Fruit fly (Drosophila melanogaster) whole organism, embryonic: Measurements from ENCODE around the gene alphaCOP.

ENCODE experiments used
- CG10543 ChIP-seq: fragments of 200-800 bp; sonication (Bioruptor generic); optimal IDR thresholded peaks from 3 replicates; lab custom pipeline; 2017; ENCODE audit warnings: missing biosample characterization, mild to moderate bottlenecking, missing genetic modification characterization, moderate library complexity
- CG11504 ChIP-seq: fragments of 200-800 bp; sonication (Bioruptor generic); optimal IDR thresholded peaks from 3 replicates; lab custom pipeline; 2019; ENCODE audit warnings: missing biosample characterization, mild to moderate bottlenecking, missing genetic modification characterization, moderate library complexity
- CG12104 ChIP-seq: fragments of 200-800 bp; sonication (Bioruptor generic); optimal IDR thresholded peaks from 3 replicates; lab custom pipeline; 2016; ENCODE audit warnings: missing biosample characterization, missing genetic modification characterization
- CG12659 ChIP-seq: fragments of 200-800 bp; sonication (Bioruptor generic); optimal IDR thresholded peaks from 3 replicates; lab custom pipeline; 2017; ENCODE audit warnings: mild to moderate bottlenecking, missing biosample characterization, missing genetic modification reagents, missing genetic modification characterization
- CG12744 ChIP-seq: fragments of 200-800 bp; sonication (Bioruptor generic); optimal IDR thresholded peaks from 2 replicates; lab custom pipeline; 2016; ENCODE audit warnings: missing biosample characterization, missing genetic modification characterization
- CG13296 ChIP-seq: fragments of 200-800 bp; sonication (Bioruptor generic); optimal IDR thresholded peaks from 3 replicates; lab custom pipeline; 2018; ENCODE audit warnings: missing biosample characterization, mild to moderate bottlenecking, missing genetic modification characterization
- CG14667 ChIP-seq: fragments of 200-800 bp; sonication (Bioruptor generic); IDR thresholded peaks from 2 replicates; pipeline ENCODE4 v1.3.6; 2022; ENCODE audit warnings: missing biosample characterization, missing genetic modification characterization
- CG16863 ChIP-seq: fragments of 200-800 bp; sonication (Bioruptor generic); optimal IDR thresholded peaks from 3 replicates; lab custom pipeline; 2016; ENCODE audit warnings: missing biosample characterization, missing genetic modification characterization
- CG17328 ChIP-seq: fragments of 200-800 bp; sonication (Bioruptor generic); IDR thresholded peaks from 2 replicates; pipeline ENCODE4 v1.3.6; 2022; ENCODE audit warnings: missing biosample characterization, missing genetic modification characterization
- CG17361 ChIP-seq: fragments of 200-800 bp; sonication (Bioruptor generic); IDR thresholded peaks from 3 replicates; pipeline ENCODE4 v1.3.6; 2022; ENCODE audit warnings: missing biosample characterization, missing genetic modification characterization
- CG17568 ChIP-seq: fragments of 200-800 bp; sonication (Bioruptor generic); optimal IDR thresholded peaks from 2 replicates; lab custom pipeline; 2018; ENCODE audit warnings: missing biosample characterization, mild to moderate bottlenecking, missing genetic modification characterization, moderate library complexity
- CG17912 ChIP-seq: fragments of 200-800 bp; sonication (Bioruptor generic); optimal IDR thresholded peaks from 2 replicates; lab custom pipeline; 2018; ENCODE audit warnings: missing biosample characterization, mild to moderate bottlenecking, missing genetic modification characterization
- CG1792 ChIP-seq: fragments of 200-800 bp; sonication (Bioruptor generic); optimal IDR thresholded peaks from 2 replicates; lab custom pipeline; 2016; ENCODE audit warnings: missing biosample characterization, missing genetic modification characterization
- CG1832 ChIP-seq: fragments of 200-800 bp; sonication (Bioruptor generic); optimal IDR thresholded peaks from 2 replicates; lab custom pipeline; 2017; ENCODE audit warnings: missing biosample characterization, mild to moderate bottlenecking, missing genetic modification characterization, inconsistent platforms
- CG18476 ChIP-seq: fragments of 200-800 bp; sonication (Bioruptor generic); optimal IDR thresholded peaks from 2 replicates; lab custom pipeline; 2016; ENCODE audit warnings: missing biosample characterization, mild to moderate bottlenecking, missing genetic modification characterization
- CG2199 ChIP-seq: fragments of 200-800 bp; sonication (Bioruptor generic); IDR thresholded peaks from 3 replicates; pipeline ENCODE4 v1.3.6; 2022; ENCODE audit warnings: missing biosample characterization, missing genetic modification characterization
- CG30431 ChIP-seq: fragments of 200-800 bp; sonication (Bioruptor generic); optimal IDR thresholded peaks from 2 replicates; lab custom pipeline; 2017; ENCODE audit warnings: missing biosample characterization, missing genetic modification characterization
- CG31365 ChIP-seq: fragments of 200-800 bp; sonication (Bioruptor generic); optimal IDR thresholded peaks from 2 replicates; lab custom pipeline; 2018; ENCODE audit warnings: missing biosample characterization, mild to moderate bottlenecking, missing genetic modification characterization
- CG32767 ChIP-seq: fragments of 200-800 bp; sonication (Bioruptor generic); IDR thresholded peaks from 2 replicates; pipeline ENCODE4 v1.3.6; 2022; ENCODE audit warnings: missing biosample characterization, missing genetic modification characterization
- CG3281 ChIP-seq: fragments of 200-800 bp; sonication (Bioruptor generic); optimal IDR thresholded peaks from 3 replicates; lab custom pipeline; 2017; ENCODE audit warnings: missing biosample characterization, mild to moderate bottlenecking, missing genetic modification characterization
- CG33213 ChIP-seq: fragments of 200-800 bp; sonication (Bioruptor generic); optimal IDR thresholded peaks from 3 replicates; lab custom pipeline; 2016; ENCODE audit warnings: missing biosample characterization, missing genetic modification characterization
- CG4730 ChIP-seq: fragments of 200-800 bp; sonication (Bioruptor generic); IDR thresholded peaks from 2 replicates; pipeline ENCODE4 v1.3.6; 2022; ENCODE audit warnings: missing biosample characterization, missing genetic modification characterization
- CG6654 ChIP-seq: fragments of 200-800 bp; sonication (Bioruptor generic); optimal IDR thresholded peaks from 2 replicates; lab custom pipeline; 2017; ENCODE audit warnings: missing biosample characterization, mild to moderate bottlenecking, missing genetic modification characterization
- CG6854 ChIP-seq: fragments of 200-800 bp; sonication (Bioruptor generic); optimal IDR thresholded peaks from 3 replicates; lab custom pipeline; 2017; ENCODE audit warnings: missing biosample characterization, mild to moderate bottlenecking, missing genetic modification characterization
- CG7357 ChIP-seq: fragments of 200-800 bp; sonication (Bioruptor generic); IDR thresholded peaks from 3 replicates; pipeline ENCODE4 v1.3.6; 2022; ENCODE audit warnings: missing biosample characterization, missing genetic modification characterization
- CG7928 ChIP-seq: fragments of 200-800 bp; sonication (Bioruptor generic); optimal IDR thresholded peaks from 2 replicates; lab custom pipeline; 2017; ENCODE audit warnings: missing biosample characterization, mild to moderate bottlenecking, missing genetic modification characterization
- CG9215 ChIP-seq: fragments of 200-800 bp; sonication (Bioruptor generic); IDR thresholded peaks from 2 replicates; pipeline ENCODE4 v1.3.6; 2022; ENCODE audit warnings: missing biosample characterization, missing genetic modification characterization
- CG9437 ChIP-seq: fragments of 200-800 bp; sonication (Bioruptor generic); optimal IDR thresholded peaks from 2 replicates; lab custom pipeline; 2018; ENCODE audit warnings: missing biosample characterization, mild to moderate bottlenecking, missing genetic modification characterization
- Dek ChIP-seq: fragments of 200-800 bp; sonication (Bioruptor generic); optimal IDR thresholded peaks from 3 replicates; lab custom pipeline; 2019; ENCODE audit warnings: missing biosample characterization, mild to moderate bottlenecking, missing genetic modification characterization, moderate library complexity
- HHEX ChIP-seq: fragments of 200-800 bp; sonication (Bioruptor generic); optimal IDR thresholded peaks from 3 replicates; lab custom pipeline; 2017; ENCODE audit warnings: missing biosample characterization, mild to moderate bottlenecking, missing genetic modification characterization, missing genetic modification reagents
- Hmx ChIP-seq: fragments of 200-800 bp; sonication (Bioruptor generic); optimal IDR thresholded peaks from 2 replicates; lab custom pipeline; 2016; ENCODE audit warnings: missing biosample characterization, missing genetic modification characterization
- Max ChIP-seq: fragments of 200-800 bp; sonication (Bioruptor generic); optimal IDR thresholded peaks from 2 replicates; lab custom pipeline; 2016; ENCODE audit warnings: missing biosample characterization, mild to moderate bottlenecking, missing genetic modification characterization
- Med ChIP-seq: fragments of 200-800 bp; sonication (Bioruptor generic); peaks from one replicate; lab custom pipeline; 2016; ENCODE audit warnings: missing biosample characterization, missing genetic modification characterization, mild to moderate bottlenecking, inconsistent platforms, moderate library complexity
- Mes4 ChIP-seq: fragments of 200-800 bp; sonication (Bioruptor generic); optimal IDR thresholded peaks from 2 replicates; lab custom pipeline; 2016; ENCODE audit warnings: missing biosample characterization, missing genetic modification characterization
- NK7.1 ChIP-seq: fragments of 200-800 bp; sonication (Bioruptor generic); optimal IDR thresholded peaks from 3 replicates; lab custom pipeline; 2016; ENCODE audit warnings: missing biosample characterization, missing genetic modification characterization
- Sin3A ChIP-seq: fragments of >200 bp; optimal IDR thresholded peaks from 2 replicates; lab custom pipeline; 2018
- ash1 ChIP-seq: fragments of 200-800 bp; sonication (Bioruptor generic); optimal IDR thresholded peaks from 2 replicates; lab custom pipeline; 2018; ENCODE audit warnings: missing biosample characterization, mild to moderate bottlenecking, missing genetic modification characterization
- corto ChIP-seq: fragments of 200-800 bp; sonication (Bioruptor generic); optimal IDR thresholded peaks from 2 replicates; lab custom pipeline; 2016; ENCODE audit warnings: missing biosample characterization, mild to moderate bottlenecking, missing genetic modification characterization, moderate library complexity
- croc ChIP-seq: fragments of 200-800 bp; sonication (Bioruptor generic); conservative IDR thresholded peaks from 3 replicates; pipeline ENCODE4 v1.3.6; 2022; ENCODE audit warnings: missing biosample characterization, missing genetic modification characterization
- crol ChIP-seq: fragments of 200-800 bp; sonication (Bioruptor generic); IDR thresholded peaks from 2 replicates; pipeline ENCODE4 v1.3.6; 2022; ENCODE audit warnings: missing biosample characterization, missing genetic modification characterization
- disco-r ChIP-seq: fragments of 200-800 bp; sonication (Bioruptor generic); optimal IDR thresholded peaks from 2 replicates; lab custom pipeline; 2016; ENCODE audit warnings: missing biosample characterization, missing genetic modification characterization
- en ChIP-seq: fragments of 200-800 bp; sonication (Bioruptor generic); optimal IDR thresholded peaks from 2 replicates; lab custom pipeline; 2016; ENCODE audit warnings: missing biosample characterization, missing genetic modification characterization
- ewg ChIP-seq: fragments of 200-800 bp; sonication (Bioruptor generic); optimal IDR thresholded peaks from 3 replicates; lab custom pipeline; 2017; ENCODE audit warnings: mild to moderate bottlenecking, missing biosample characterization, missing genetic modification reagents, missing genetic modification characterization
- ftz-f1 ChIP-seq: fragments of 200-800 bp; sonication (Bioruptor generic); optimal IDR thresholded peaks from 2 replicates; lab custom pipeline; 2016; ENCODE audit warnings: missing biosample characterization, missing genetic modification characterization
- gt ChIP-seq: fragments of 200-800 bp; sonication (Bioruptor generic); IDR thresholded peaks from 2 replicates; pipeline ENCODE4 v1.3.6; 2022; ENCODE audit warnings: missing biosample characterization, missing genetic modification characterization
- her ChIP-seq: fragments of 200-800 bp; sonication (Bioruptor generic); optimal IDR thresholded peaks from 2 replicates; lab custom pipeline; 2016; ENCODE audit warnings: missing biosample characterization, missing genetic modification characterization
- ken ChIP-seq: fragments of 200-800 bp; sonication (Bioruptor generic); IDR thresholded peaks from 3 replicates; pipeline ENCODE4 v1.3.6; 2022; ENCODE audit warnings: missing biosample characterization, missing genetic modification characterization
- luna ChIP-seq: fragments of 200-800 bp; sonication (Bioruptor generic); optimal IDR thresholded peaks from 2 replicates; lab custom pipeline; 2016; ENCODE audit warnings: missing biosample characterization, missing genetic modification characterization
- nom ChIP-seq: fragments of 200-800 bp; sonication (Bioruptor generic); optimal IDR thresholded peaks from 2 replicates; lab custom pipeline; 2017; ENCODE audit warnings: missing biosample characterization, missing genetic modification characterization, mild to moderate bottlenecking, moderate library complexity, missing genetic modification reagents
- tna ChIP-seq: fragments of 200-800 bp; sonication (Bioruptor generic); IDR thresholded peaks from 2 replicates; pipeline ENCODE4 v1.3.6; 2022; ENCODE audit warnings: missing biosample characterization, missing genetic modification characterization; ENCODE audit not compliant: partially characterized antibody

Gene alphaCOP

DNA sequence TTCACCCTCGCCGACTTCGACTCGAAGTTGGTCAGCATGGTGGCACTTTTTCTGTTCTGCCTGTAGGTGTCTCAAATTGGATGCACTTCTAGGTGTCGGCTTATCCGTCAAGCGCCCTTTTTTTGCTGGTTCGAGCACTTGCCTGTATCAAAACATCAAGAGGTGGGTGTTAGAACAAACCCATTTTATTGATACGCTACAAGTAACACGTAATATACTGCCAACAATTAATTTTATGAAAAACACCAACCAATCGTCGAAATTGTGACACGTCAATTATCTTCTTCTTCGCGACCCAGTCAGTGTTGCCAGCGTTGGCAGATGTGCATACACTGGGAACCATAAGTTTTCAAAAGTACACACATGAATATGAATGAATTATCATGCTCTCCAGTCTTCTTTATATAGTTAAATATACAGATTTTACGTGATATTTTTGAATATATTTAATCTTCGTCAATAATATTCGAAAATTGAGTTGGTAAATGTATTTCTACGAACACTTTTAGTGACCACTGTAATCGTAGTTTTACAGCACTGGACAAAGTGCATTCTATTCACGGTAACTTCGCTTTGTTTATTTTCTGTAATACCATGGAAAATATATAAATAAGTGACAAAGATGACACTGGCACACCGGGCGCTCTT is at the start of gene alphaCOP, which contains the start of gene CG13919:
alphaCOP (minus strand) TSS at position 280 of the 648 bp plus-strand sequence.
CG13919 (plus strand) TSS at position 548 of the 648 bp plus-strand sequence.
- no peak for TF ChIP-seq CG1832 (GFP tag; lab: Kevin White, UChicago)
- TF ChIP-seq disco-r: peak; percentile 83
- peak; percentile 95 for TF ChIP-seq CG14667 (GFP tag; lab: Robert Waterston, UW)
- TF ChIP-seq luna (GFP tag; lab: Kevin White, UChicago): peak; percentile 72
- peak; percentile 65 for TF ChIP-seq en (GFP tag; lab: Kevin White, UChicago)
- TF ChIP-seq CG33213 (GFP tag; lab: Kevin White, UChicago): peak; percentile 80
- TF ChIP-seq tna (GFP tag; lab: Robert Waterston, UW): no peak
- peak; percentile 87 for TF ChIP-seq CG7357 (GFP tag; lab: Robert Waterston, UW)
- peak; percentile 93 for TF ChIP-seq Max
- TF ChIP-seq CG12744 (GFP tag; lab: Kevin White, UChicago): peak; percentile 91
- peak; percentile 91 for TF ChIP-seq CG3281 (GFP tag; lab: Kevin White, UChicago)
- TF ChIP-seq Med (GFP tag; lab: Kevin White, UChicago): peak; percentile 99
- peak; percentile 93 for TF ChIP-seq CG13296 (GFP tag; lab: Kevin White, UChicago)
- peak; percentile 89 for TF ChIP-seq Mes4
- TF ChIP-seq CG17912: peak; percentile 84
- TF ChIP-seq CG30431 (GFP tag; lab: Kevin White, UChicago): peak; percentile 93
- peak; percentile 92 for TF ChIP-seq ewg (GFP tag; lab: Kevin White, UChicago)
- TF ChIP-seq croc (GFP tag; lab: Robert Waterston, UW): peak; percentile 95
- peak; percentile 96 for TF ChIP-seq CG4730 (GFP tag; lab: Robert Waterston, UW)
- peak; percentile 65 for TF ChIP-seq crol
- TF ChIP-seq CG9437 (GFP tag; lab: Kevin White, UChicago): peak; percentile 94
- peak; percentile 91 for TF ChIP-seq CG16863
- TF ChIP-seq CG18476 (GFP tag; lab: Kevin White, UChicago): peak; percentile 95
- TF ChIP-seq CG17568 (GFP tag; lab: Kevin White, UChicago): no peak
- TF ChIP-seq ken: peak; percentile 98
- TF ChIP-seq CG32767: peak; percentile 98
- TF ChIP-seq nom (GFP tag; lab: Kevin White, UChicago): peak; percentile 92
- peak; percentile 98 for TF ChIP-seq CG12659 (GFP tag; lab: Kevin White, UChicago)
- TF ChIP-seq CG17361: peak; percentile 98
- peak; percentile 69; the same call in 1 of the 3 replicates for TF ChIP-seq CG2199 (GFP tag; lab: Robert Waterston, UW)
- TF ChIP-seq CG12104 (GFP tag; lab: Kevin White, UChicago): peak; percentile 95
- TF ChIP-seq Sin3A: peak; percentile 9
- peak; percentile 98 for TF ChIP-seq CG17328 (GFP tag; lab: Robert Waterston, UW)
- TF ChIP-seq her (GFP tag; lab: Kevin White, UChicago): peak; percentile 69
- peak; percentile 65 for TF ChIP-seq CG31365 (tag; lab: Kevin White, UChicago)
- peak; percentile 93 for TF ChIP-seq corto (GFP tag; lab: Kevin White, UChicago)
- peak; percentile 86 for TF ChIP-seq CG6854
- TF ChIP-seq Dek (tag; lab: Kevin White, UChicago): peak; percentile 96
- peak; percentile 91 for TF ChIP-seq NK7.1
- peak; percentile 85 for TF ChIP-seq gt (GFP tag; lab: Robert Waterston, UW)
- peak; percentile 7 for TF ChIP-seq ash1 (GFP tag; lab: Kevin White, UChicago)
- peak; percentile 39 for TF ChIP-seq ftz-f1 (GFP tag; lab: Kevin White, UChicago)
- peak; percentile 75 for TF ChIP-seq CG1792 (GFP tag; lab: Kevin White, UChicago)
- peak; percentile 92 for TF ChIP-seq CG11504 (tag; lab: Kevin White, UChicago)
- peak; percentile 64 for TF ChIP-seq CG7928 (GFP tag; lab: Kevin White, UChicago)
- TF ChIP-seq HHEX: peak; percentile 94
- TF ChIP-seq CG10543 (GFP tag; lab: Kevin White, UChicago): peak; percentile 90
- TF ChIP-seq Hmx (GFP tag; lab: Kevin White, UChicago): peak; percentile 86
- peak; percentile 95 for TF ChIP-seq CG9215 (GFP tag; lab: Robert Waterston, UW)
- TF ChIP-seq CG6654 (GFP tag; lab: Kevin White, UChicago): peak; percentile 69
